Worm (Caenorhabditis elegans) whole organism, L2 larva: Measurements from ENCODE around the gene F45D11.7.

Experiments used
- R02D3.7 ChIP-seq: fragments of 150-350 bp; optimal IDR thresholded peaks from 2 replicates; lab custom pipeline; 2014; ENCODE audit warnings: missing biosample characterization, missing genetic modification characterization
- egl-27 ChIP-seq: sonication (generic microtip); optimal IDR thresholded peaks from 3 replicates; lab custom pipeline; 2017; ENCODE audit warnings: missing biosample characterization, missing genetic modification reagents, missing genetic modification characterization
- fos-1 ChIP-seq: fragments of 150-350 bp; optimal IDR thresholded peaks from 2 replicates; lab custom pipeline; 2014; ENCODE audit warnings: missing biosample characterization, missing genetic modification characterization
- lin-39 ChIP-seq: fragments of 150-350 bp; optimal IDR thresholded peaks from 2 replicates; lab custom pipeline; 2014; ENCODE audit warnings: missing biosample characterization, missing genetic modification reagents, missing genetic modification characterization
- nhr-10 ChIP-seq: sonication (generic microtip); optimal IDR thresholded peaks from 2 replicates; lab custom pipeline; 2017; ENCODE audit warnings: missing biosample characterization, missing genetic modification characterization
- nhr-11 ChIP-seq: fragments of 150-350 bp; optimal IDR thresholded peaks from 2 replicates; lab custom pipeline; 2014; ENCODE audit warnings: missing biosample characterization, missing genetic modification characterization
- nhr-237 ChIP-seq: fragments of 150-350 bp; optimal IDR thresholded peaks from 2 replicates; lab custom pipeline; 2014; ENCODE audit warnings: missing biosample characterization, missing genetic modification characterization
- snpc-4 ChIP-seq: fragments of 150-350 bp; optimal IDR thresholded peaks from 2 replicates; lab custom pipeline; 2014; ENCODE audit warnings: missing biosample characterization, missing genetic modification characterization
- unc-39 ChIP-seq: fragments of 150-350 bp; optimal IDR thresholded peaks from 2 replicates; lab custom pipeline; 2014; ENCODE audit warnings: missing biosample characterization, missing genetic modification characterization
- ztf-4 ChIP-seq: fragments of 150-350 bp; optimal IDR thresholded peaks from 2 replicates; lab custom pipeline; 2014; ENCODE audit warnings: missing biosample characterization, missing genetic modification characterization

ce11 chrII:979135-979534, 15.2 kb upstream of the F45D11.7 start, which contains the start of the genes fbxc-17 and fbxc-15:
- TF ChIP-seq R02D3.7 (tag; lab: Kevin White, UChicago): no peak
- TF ChIP-seq snpc-4: no peak
- TF ChIP-seq egl-27 (tag; lab: Kevin White, UChicago): no peak
- no peak for TF ChIP-seq ztf-4 (tag; lab: Kevin White, UChicago)
- no peak for TF ChIP-seq fos-1
- TF ChIP-seq nhr-237 (tag; lab: Kevin White, UChicago): no peak
- TF ChIP-seq nhr-10: no peak
- no peak for TF ChIP-seq nhr-11
- TF ChIP-seq unc-39: no peak
- no peak for TF ChIP-seq lin-39 (tag; lab: Kevin White, UChicago)
